Worm (Caenorhabditis elegans) whole organism, L4 larva: Measurements from ENCODE around the gene F13A2.3.
"Not testable (repeated sequence)": the region's sequence is repeated elsewhere in the genome, so short reads cannot be mapped to it uniquely, and the experiment has no call there.

Source experiments
- Y75B8A.6 ChIP-seq: fragments of 200-800 bp; sonication (Bioruptor generic); IDR thresholded peaks from 2 replicates; pipeline ENCODE4 v1.3.6; 2022; ENCODE audit warnings: missing genetic modification reagents, missing genetic modification characterization, missing compliant biosample characterization
- ZK546.5 ChIP-seq, 2 experiments: sonication (generic microtip); optimal IDR thresholded peaks; 2 replicates each; lab custom pipeline; 2017; ENCODE audit warnings: missing biosample characterization in 2 of 2, missing genetic modification characterization in 2 of 2
- ama-1 ChIP-seq: fragments of 150-350 bp; optimal IDR thresholded peaks from 2 replicates; lab custom pipeline; 2014; ENCODE audit warnings: inconsistent platforms, mixed read lengths
- attf-4 ChIP-seq: sonication (generic microtip); optimal IDR thresholded peaks from 3 replicates; lab custom pipeline; 2017; ENCODE audit warnings: missing biosample characterization, missing genetic modification characterization
- ceh-32 ChIP-seq: sonication (generic microtip); optimal IDR thresholded peaks from 2 replicates; lab custom pipeline; 2016; ENCODE audit warnings: mild to moderate bottlenecking, missing genetic modification characterization, missing compliant biosample characterization; ENCODE audit not compliant: poor library complexity
- mep-1 ChIP-seq: fragments of 150-350 bp; sonication (generic microtip); optimal IDR thresholded peaks from 3 replicates; lab custom pipeline; 2014; ENCODE audit warnings: missing biosample characterization, missing genetic modification characterization
- nhr-28 ChIP-seq: fragments of 150-350 bp; optimal IDR thresholded peaks from 2 replicates; lab custom pipeline; 2014; ENCODE audit warnings: missing biosample characterization, missing genetic modification characterization
- pha-4 ChIP-seq, 2 experiments: fragments of 150-350 bp in 1 of 2; fragments of 200-800 bp in 1 of 2; sonication (Bioruptor generic) in 1 of 2; IDR thresholded peaks in 1 of 2; optimal IDR thresholded peaks in 1 of 2; 2 replicates each; pipeline versions ENCODE4 v1.3.6 to Lab custom; 2014 to 2022; ENCODE audit warnings: missing genetic modification characterization in 2 of 2, missing genetic modification reagents in 2 of 2, missing biosample characterization in 1 of 2, missing compliant biosample characterization in 1 of 2
- snpc-4 ChIP-seq: fragments of 150-350 bp; optimal IDR thresholded peaks from 2 replicates; lab custom pipeline; 2014; ENCODE audit warnings: missing biosample characterization, missing genetic modification characterization

DNA sequence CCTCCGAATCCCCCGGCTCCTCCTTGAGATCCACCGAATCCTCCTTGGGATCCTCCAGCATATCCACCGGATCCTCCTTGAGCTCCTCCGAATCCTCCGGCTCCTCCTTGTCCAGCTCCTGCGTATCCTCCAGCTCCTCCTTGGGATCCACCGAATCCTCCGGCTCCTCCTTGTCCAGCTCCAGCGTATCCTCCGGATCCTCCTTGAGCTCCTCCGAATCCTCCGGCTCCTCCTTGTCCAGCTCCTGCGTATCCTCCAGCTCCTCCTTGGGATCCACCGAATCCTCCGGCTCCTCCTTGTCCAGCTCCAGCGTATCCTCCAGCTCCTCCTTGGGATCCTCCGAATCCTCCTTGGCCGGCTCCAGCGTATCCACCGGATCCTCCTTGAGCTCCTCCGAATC is 36.0 kb upstream of the F13A2.3 start:
- not testable (repeated sequence) for TF ChIP-seq snpc-4 (tag; lab: Kevin White, UChicago); ama-1 (lab: Kevin White, UChicago); pha-4 (GFP tag; IDR thresholded peaks at IDR 0.05; lab: Robert Waterston, UW); pha-4 (tag; optimal IDR thresholded peaks at IDR 0.05; lab: Kevin White, UChicago); nhr-28 (tag; lab: Kevin White, UChicago); ceh-32 (tag; lab: Kevin White, UChicago); mep-1 (tag; lab: Kevin White, UChicago); attf-4 (tag; lab: Kevin White, UChicago); Y75B8A.6 (GFP tag; lab: Robert Waterston, UW); ZK546.5 (tag; optimal IDR thresholded peaks at IDR 0.05; lab: Kevin White, UChicago)
